Fruit fly (Drosophila melanogaster) whole organism, pupa: ENCODE measurements around the gene omd.

Experiments
- CG10348 ChIP-seq: fragments of 200-800 bp; sonication (Bioruptor generic); IDR thresholded peaks from 2 replicates; pipeline ENCODE4 v1.3.6; 2022; ENCODE audit warnings: missing biosample characterization, missing genetic modification characterization
- CG12605 ChIP-seq: fragments of 200-800 bp; sonication (Bioruptor generic); IDR thresholded peaks from 2 replicates; pipeline ENCODE4 v1.3.6; 2022; ENCODE audit warnings: missing biosample characterization, missing genetic modification characterization
- CG13204 ChIP-seq: fragments of 200-800 bp; sonication (Bioruptor generic); optimal IDR thresholded peaks from 2 replicates; lab custom pipeline; 2018; ENCODE audit warnings: missing biosample characterization, mild to moderate bottlenecking, missing genetic modification characterization, moderate library complexity
- CG14655 ChIP-seq: fragments of 200-800 bp; sonication (Bioruptor generic); optimal IDR thresholded peaks from 3 replicates; lab custom pipeline; 2017; ENCODE audit warnings: mild to moderate bottlenecking, missing biosample characterization, missing genetic modification reagents, missing genetic modification characterization
- CG15710 ChIP-seq: fragments of 200-800 bp; sonication (Bioruptor generic); optimal IDR thresholded peaks from 2 replicates; lab custom pipeline; 2018; ENCODE audit warnings: missing biosample characterization, mild to moderate bottlenecking, missing genetic modification characterization, moderate library complexity
- CG17806 ChIP-seq: fragments of 200-800 bp; sonication (Bioruptor generic); optimal IDR thresholded peaks from 2 replicates; lab custom pipeline; 2018; ENCODE audit warnings: missing biosample characterization, mild to moderate bottlenecking, missing genetic modification characterization, moderate library complexity
- CG32121 ChIP-seq: fragments of 200-800 bp; sonication (Bioruptor generic); IDR thresholded peaks from 2 replicates; pipeline ENCODE4 v1.3.6; 2022; ENCODE audit warnings: missing biosample characterization, missing genetic modification characterization
- CG34367 ChIP-seq: fragments of 200-800 bp; sonication (Bioruptor generic); optimal IDR thresholded peaks from 2 replicates; lab custom pipeline; 2018; ENCODE audit warnings: missing biosample characterization, mild to moderate bottlenecking, missing genetic modification characterization
- CG4496 ChIP-seq: fragments of 200-800 bp; sonication (Bioruptor generic); IDR thresholded peaks from 3 replicates; pipeline ENCODE4 v1.3.6; 2022; ENCODE audit warnings: missing biosample characterization, missing genetic modification characterization
- CG8159 ChIP-seq: fragments of 200-800 bp; sonication (Bioruptor generic); optimal IDR thresholded peaks from 3 replicates; lab custom pipeline; 2018; ENCODE audit warnings: missing biosample characterization, mild to moderate bottlenecking, missing genetic modification characterization, moderate library complexity
- CG8301 ChIP-seq: fragments of 200-800 bp; sonication (Bioruptor generic); optimal IDR thresholded peaks from 2 replicates; lab custom pipeline; 2018; ENCODE audit warnings: missing biosample characterization, mild to moderate bottlenecking, missing genetic modification characterization
- CG9948 ChIP-seq: fragments of 200-800 bp; sonication (Bioruptor generic); optimal IDR thresholded peaks from 2 replicates; lab custom pipeline; 2018; ENCODE audit warnings: missing biosample characterization, mild to moderate bottlenecking, missing genetic modification characterization, moderate library complexity
- D1 ChIP-seq: fragments of 200-800 bp; sonication (Bioruptor generic); optimal IDR thresholded peaks from 2 replicates; lab custom pipeline; 2018; ENCODE audit warnings: missing biosample characterization, mild to moderate bottlenecking, missing genetic modification characterization, moderate library complexity
- EcR ChIP-seq: fragments of 200-800 bp; sonication (Bioruptor generic); optimal IDR thresholded peaks from 3 replicates; lab custom pipeline; 2019; ENCODE audit warnings: missing biosample characterization, missing genetic modification characterization, mild to moderate bottlenecking, moderate library complexity, missing genetic modification reagents
- Ets98B ChIP-seq: fragments of 200-800 bp; sonication (Bioruptor generic); IDR thresholded peaks from 2 replicates; pipeline ENCODE4 v1.3.6; 2022; ENCODE audit warnings: missing biosample characterization, missing genetic modification characterization
- Pif1A ChIP-seq: fragments of 200-800 bp; sonication (Bioruptor generic); optimal IDR thresholded peaks from 3 replicates; lab custom pipeline; 2016; ENCODE audit warnings: missing biosample characterization, missing genetic modification characterization
- Pif1B ChIP-seq: fragments of 200-800 bp; sonication (Bioruptor generic); optimal IDR thresholded peaks from 3 replicates; lab custom pipeline; 2016; ENCODE audit warnings: missing biosample characterization, missing genetic modification characterization
- Snoo ChIP-seq: fragments of 200-800 bp; sonication (Bioruptor generic); optimal IDR thresholded peaks from 3 replicates; lab custom pipeline; 2017; ENCODE audit warnings: missing biosample characterization, mild to moderate bottlenecking, missing genetic modification characterization, inconsistent platforms
- fd96Ca ChIP-seq: fragments of 200-800 bp; sonication (Bioruptor generic); IDR thresholded peaks from 3 replicates; pipeline ENCODE4 v1.3.6; 2022; ENCODE audit warnings: missing biosample characterization, missing genetic modification characterization
- gl ChIP-seq: fragments of 200-800 bp; sonication (Bioruptor generic); optimal IDR thresholded peaks from 2 replicates; lab custom pipeline; 2018; ENCODE audit warnings: missing biosample characterization, mild to moderate bottlenecking, missing genetic modification characterization

The omd gene

DNA sequence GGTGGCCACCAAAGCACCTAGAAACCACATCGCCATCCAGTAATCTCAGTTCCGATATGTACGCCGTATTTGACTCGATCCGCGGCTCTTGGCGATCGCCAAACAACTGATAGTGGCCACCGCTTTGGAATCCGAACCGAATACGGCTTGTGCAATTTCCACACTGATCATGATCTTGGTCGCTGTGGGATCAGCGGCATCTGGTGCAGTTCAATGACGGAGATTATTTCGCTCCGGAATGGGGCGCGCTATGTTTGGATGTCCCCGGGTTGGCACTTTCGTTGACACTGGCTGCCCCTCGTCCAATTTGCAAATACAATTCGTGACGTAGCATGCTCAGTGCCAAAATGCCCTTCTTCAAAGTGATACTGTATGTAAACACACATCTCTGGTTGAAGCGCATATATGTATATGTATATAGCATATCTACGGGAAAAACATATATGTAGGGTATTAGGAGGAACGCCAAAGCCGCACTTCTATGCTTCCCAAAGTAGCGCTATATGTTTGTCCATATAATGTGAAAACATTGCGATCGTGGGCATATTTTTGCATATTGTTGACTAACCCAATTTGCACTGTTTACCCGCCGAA lies 18.4 kb upstream of the omd start, which contains the start of gene Adgf-D:
Gene Adgf-D (minus strand): TSS at position 111 of the 594 bp plus-strand sequence.
- no peak for TF ChIP-seq EcR
- TF ChIP-seq CG32121 (GFP tag; lab: Robert Waterston, UW) = no peak
- TF ChIP-seq CG12605 (GFP tag; lab: Robert Waterston, UW) = no peak
- TF ChIP-seq CG8301 = no peak
- TF ChIP-seq Pif1A (GFP tag; lab: Kevin White, UChicago) = no peak
- no peak for TF ChIP-seq Snoo (tag; lab: Kevin White, UChicago)
- no peak for TF ChIP-seq CG14655 (GFP tag; lab: Kevin White, UChicago)
- TF ChIP-seq Pif1B (GFP tag; lab: Kevin White, UChicago) = no peak
- no peak for TF ChIP-seq CG10348
- TF ChIP-seq CG4496 (GFP tag; lab: Robert Waterston, UW) = no peak
- no peak for TF ChIP-seq CG8159 (tag; lab: Kevin White, UChicago)

DNA sequence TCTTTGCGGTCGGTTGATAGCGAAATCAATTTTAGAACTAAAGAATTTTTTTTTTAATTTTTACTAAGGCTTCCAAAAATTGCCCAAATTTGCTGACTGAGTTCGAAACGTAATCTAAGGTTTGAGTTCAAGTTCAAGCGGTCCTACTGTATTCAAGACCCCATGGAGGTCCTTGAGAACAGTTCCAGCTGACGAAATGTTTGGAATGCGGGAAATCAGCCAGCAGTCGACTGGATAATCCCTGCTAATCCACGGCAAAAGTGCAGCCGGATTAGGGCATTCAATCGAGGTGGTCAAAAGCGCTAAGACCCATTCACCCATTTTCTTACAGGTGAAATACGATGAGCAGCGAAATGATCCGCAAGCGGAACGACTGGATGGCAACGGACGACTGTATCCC lies 13.7 kb upstream of the omd start, which contains the start of gene f-cup:
Gene f-cup (minus strand): TSS at position 101 of the 400 bp plus-strand sequence.
- no peak for TF ChIP-seq CG12605 (GFP tag; lab: Robert Waterston, UW)
- no peak for TF ChIP-seq CG34367 (tag; lab: Kevin White, UChicago)
- TF ChIP-seq CG9948 (tag; lab: Kevin White, UChicago) = no peak
- TF ChIP-seq fd96Ca (GFP tag; lab: Robert Waterston, UW) = no peak
- TF ChIP-seq D1 (tag; lab: Kevin White, UChicago) = no peak
- TF ChIP-seq CG8301 = no peak
- TF ChIP-seq gl = no peak
- no peak for TF ChIP-seq CG10348
- no peak for TF ChIP-seq CG4496 (GFP tag; lab: Robert Waterston, UW)
- no peak for TF ChIP-seq Pif1A (GFP tag; lab: Kevin White, UChicago)
- no peak for TF ChIP-seq Ets98B (GFP tag; lab: Robert Waterston, UW)
- no peak for TF ChIP-seq Pif1B (GFP tag; lab: Kevin White, UChicago)

DNA sequence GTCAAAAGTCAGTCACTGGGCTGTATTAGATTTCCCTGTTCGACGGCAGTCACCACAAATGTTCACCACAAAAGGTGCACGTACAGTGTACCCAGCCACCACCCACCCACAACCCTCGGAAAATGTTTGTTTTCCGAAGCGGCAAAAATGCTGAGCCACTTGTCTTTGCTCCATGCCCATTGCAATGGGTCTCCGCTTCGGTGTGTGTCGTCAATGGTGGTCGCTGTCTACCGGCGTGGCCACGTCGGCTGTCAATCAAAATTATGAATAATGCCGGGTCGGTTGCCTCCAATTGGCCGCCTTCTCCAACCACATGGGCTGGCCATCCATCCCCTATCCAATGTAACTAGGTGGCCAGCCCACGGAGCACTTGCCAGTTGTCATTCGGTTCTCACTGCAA lies 13.2 kb upstream of the omd start, which contains the start of gene ninaB:
Gene ninaB (plus strand): TSS at position 374 of the 400 bp plus-strand sequence.
- TF ChIP-seq CG8301 = no peak
- no peak for TF ChIP-seq fd96Ca (GFP tag; lab: Robert Waterston, UW)
- no peak for TF ChIP-seq CG10348
- TF ChIP-seq CG14655 (GFP tag; lab: Kevin White, UChicago) = no peak
- TF ChIP-seq D1 (tag; lab: Kevin White, UChicago) = no peak
- TF ChIP-seq Snoo (tag; lab: Kevin White, UChicago) = no peak
- TF ChIP-seq CG32121 (GFP tag; lab: Robert Waterston, UW) = no peak

DNA sequence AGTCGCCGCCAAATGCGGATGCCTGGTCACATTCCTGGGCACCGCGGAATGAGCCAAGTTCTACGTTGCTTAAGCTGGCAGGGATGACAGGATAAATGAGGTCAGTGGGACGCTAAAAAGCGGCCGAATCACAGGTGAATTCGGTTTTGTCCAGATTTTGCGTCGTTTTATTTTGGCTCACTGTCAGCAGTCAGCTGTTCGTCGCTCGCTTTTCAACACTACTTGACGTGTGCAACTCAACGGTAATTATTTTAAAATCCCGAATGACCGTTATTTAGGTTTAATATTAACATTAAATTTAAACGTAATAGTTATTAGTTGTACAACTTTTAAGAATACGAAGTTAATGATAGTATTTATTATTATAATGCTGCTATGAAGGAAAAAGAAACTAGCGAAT lies 12.3 kb upstream of the omd start:
- TF ChIP-seq CG8159 (tag; lab: Kevin White, UChicago) (no peak), CG17806 (tag; lab: Kevin White, UChicago) (no peak), CG14655 (GFP tag; lab: Kevin White, UChicago) (no peak), CG34367 (tag; lab: Kevin White, UChicago) (no peak), CG9948 (tag; lab: Kevin White, UChicago) (no peak), CG13204 (GFP tag; lab: Kevin White, UChicago) (no peak), Pif1B (GFP tag; lab: Kevin White, UChicago) (no peak), CG12605 (GFP tag; lab: Robert Waterston, UW) (no peak), CG4496 (GFP tag; lab: Robert Waterston, UW) (no peak), CG32121 (GFP tag; lab: Robert Waterston, UW) (no peak)

DNA sequence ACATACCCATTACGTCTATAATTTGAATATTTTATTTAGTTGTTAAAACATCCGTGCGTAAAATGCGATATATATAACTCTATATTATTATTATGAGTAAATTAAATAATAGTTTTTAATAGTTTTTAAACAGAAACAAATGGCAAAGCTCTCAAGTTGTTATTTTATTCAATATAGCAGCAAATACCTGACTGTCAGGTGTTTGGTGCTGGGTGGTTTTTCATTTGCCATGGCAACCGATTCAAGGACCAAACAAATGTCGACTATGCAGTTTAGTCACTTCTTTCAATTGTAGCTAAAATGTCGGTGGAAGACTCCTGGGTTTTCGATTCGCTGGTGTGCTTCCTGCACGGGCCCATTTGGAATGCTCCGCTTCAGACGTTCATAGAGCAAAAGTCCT lies 6.7 kb upstream of the omd start, which contains the start of gene CG14367:
Gene CG14367 (plus strand): TSS at position 301 of the 400 bp plus-strand sequence.
- no peak for TF ChIP-seq CG4496 (GFP tag; lab: Robert Waterston, UW)
- no peak for TF ChIP-seq D1 (tag; lab: Kevin White, UChicago)
- TF ChIP-seq CG9948 (tag; lab: Kevin White, UChicago) = no peak
- TF ChIP-seq CG12605 (GFP tag; lab: Robert Waterston, UW) = no peak
- TF ChIP-seq Ets98B (GFP tag; lab: Robert Waterston, UW) = no peak
- no peak for TF ChIP-seq CG14655 (GFP tag; lab: Kevin White, UChicago)
- no peak for TF ChIP-seq CG8159 (tag; lab: Kevin White, UChicago)
- TF ChIP-seq CG17806 (tag; lab: Kevin White, UChicago) = no peak
- TF ChIP-seq fd96Ca (GFP tag; lab: Robert Waterston, UW) = no peak
- no peak for TF ChIP-seq gl
- TF ChIP-seq, all 21 proteins: peak for 0

DNA sequence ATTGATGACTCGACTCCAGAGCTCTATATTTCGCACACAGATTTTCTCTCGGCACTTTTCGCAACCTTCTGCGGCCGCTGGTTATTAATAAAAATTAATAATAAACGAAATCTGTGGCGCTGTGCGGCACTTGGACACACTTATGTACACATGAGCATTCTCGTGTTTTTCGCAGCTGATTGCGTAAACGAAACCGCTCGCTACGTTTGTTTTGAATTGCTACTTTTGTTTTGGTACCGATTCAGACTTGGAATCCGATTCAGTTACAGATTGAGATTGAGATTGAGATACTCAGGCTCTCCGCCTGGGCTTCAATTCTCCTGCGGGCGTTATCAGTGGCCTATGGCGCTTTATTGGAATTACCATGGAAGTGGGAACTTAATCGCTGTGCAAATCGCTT lies 1.0 kb downstream of the omd start:
- TF ChIP-seq CG15710 (tag; lab: Kevin White, UChicago) = no peak
- TF ChIP-seq Ets98B (GFP tag; lab: Robert Waterston, UW) = no peak
- no peak for TF ChIP-seq CG14655 (GFP tag; lab: Kevin White, UChicago)
- no peak for TF ChIP-seq CG32121 (GFP tag; lab: Robert Waterston, UW)
- no peak for TF ChIP-seq CG9948 (tag; lab: Kevin White, UChicago)
- no peak for TF ChIP-seq CG13204 (GFP tag; lab: Kevin White, UChicago)
- TF ChIP-seq fd96Ca (GFP tag; lab: Robert Waterston, UW) = no peak
- no peak for TF ChIP-seq Pif1B (GFP tag; lab: Kevin White, UChicago)
- no peak for TF ChIP-seq CG8301
- TF ChIP-seq EcR = no peak
- TF ChIP-seq CG10348 = no peak
- TF ChIP-seq CG12605 (GFP tag; lab: Robert Waterston, UW) = no peak
- TF ChIP-seq, all 21 proteins: peak for 0
